Fruit fly (Drosophila melanogaster) whole organism, embryonic: ENCODE measurements around the gene Pgant2.

Experiments
- ATbp ChIP-seq: fragments of 200-800 bp; sonication (Bioruptor generic); optimal IDR thresholded peaks from 2 replicates; lab custom pipeline; 2017; ENCODE audit warnings: missing biosample characterization, mild to moderate bottlenecking, missing genetic modification characterization, missing genetic modification reagents
- B-H2 ChIP-seq: fragments of 200-800 bp; sonication (Bioruptor generic); optimal IDR thresholded peaks from 2 replicates; lab custom pipeline; 2018; ENCODE audit warnings: missing biosample characterization, mild to moderate bottlenecking, missing genetic modification characterization
- C15 ChIP-seq: fragments of 200-800 bp; sonication (Bioruptor generic); IDR thresholded peaks from 3 replicates; pipeline ENCODE4 v1.3.6; 2022; ENCODE audit warnings: missing biosample characterization, missing genetic modification characterization
- CG10366 ChIP-seq: fragments of 200-800 bp; sonication (Bioruptor generic); IDR thresholded peaks from 2 replicates; pipeline ENCODE4 v1.3.6; 2022; ENCODE audit warnings: missing biosample characterization, missing genetic modification characterization
- CG10565 ChIP-seq: fragments of 200-800 bp; sonication (Bioruptor generic); optimal IDR thresholded peaks from 3 replicates; lab custom pipeline; 2016; ENCODE audit warnings: missing biosample characterization, mild to moderate bottlenecking, missing genetic modification characterization
- CG10654 ChIP-seq: fragments of 200-800 bp; sonication (Bioruptor generic); optimal IDR thresholded peaks from 2 replicates; lab custom pipeline; 2016; ENCODE audit warnings: missing biosample characterization, missing genetic modification characterization
- CG11456 ChIP-seq: fragments of 200-800 bp; sonication (Bioruptor generic); IDR thresholded peaks from 3 replicates; pipeline ENCODE4 v1.3.6; 2022; ENCODE audit warnings: missing biosample characterization, missing genetic modification characterization
- CG12071 ChIP-seq: fragments of 200-800 bp; sonication (Bioruptor generic); optimal IDR thresholded peaks from 3 replicates; lab custom pipeline; 2018; ENCODE audit warnings: missing biosample characterization, mild to moderate bottlenecking, missing genetic modification characterization
- CG13624 ChIP-seq: fragments of 200-800 bp; sonication (Bioruptor generic); optimal IDR thresholded peaks from 2 replicates; lab custom pipeline; 2016; ENCODE audit warnings: missing biosample characterization, missing genetic modification characterization
- CG14965 ChIP-seq: fragments of 200-800 bp; sonication (Bioruptor generic); optimal IDR thresholded peaks from 2 replicates; lab custom pipeline; 2016; ENCODE audit warnings: missing biosample characterization, missing genetic modification characterization, borderline replicate concordance
- CG15514 ChIP-seq: fragments of 200-800 bp; sonication (Bioruptor generic); optimal IDR thresholded peaks from 3 replicates; lab custom pipeline; 2017; ENCODE audit warnings: missing biosample characterization, missing genetic modification characterization, mild to moderate bottlenecking, moderate library complexity, missing genetic modification reagents
- CG16779 ChIP-seq: fragments of 200-800 bp; sonication (Bioruptor generic); IDR thresholded peaks from 2 replicates; pipeline ENCODE4 v1.3.6; 2022; ENCODE audit warnings: missing biosample characterization, missing genetic modification characterization
- CG17186 ChIP-seq: fragments of 200-800 bp; sonication (Bioruptor generic); optimal IDR thresholded peaks from 3 replicates; lab custom pipeline; 2017; ENCODE audit warnings: missing biosample characterization, missing genetic modification reagents, missing genetic modification characterization
- CG17802 ChIP-seq: fragments of 200-800 bp; sonication (Bioruptor generic); optimal IDR thresholded peaks from 2 replicates; lab custom pipeline; 2018; ENCODE audit warnings: missing biosample characterization, mild to moderate bottlenecking, missing genetic modification characterization, moderate library complexity
- CG18476 ChIP-seq: fragments of 200-800 bp; sonication (Bioruptor generic); optimal IDR thresholded peaks from 2 replicates; lab custom pipeline; 2016; ENCODE audit warnings: missing biosample characterization, mild to moderate bottlenecking, missing genetic modification characterization
- CG2202 ChIP-seq: fragments of 200-800 bp; sonication (Bioruptor generic); optimal IDR thresholded peaks from 2 replicates; lab custom pipeline; 2018; ENCODE audit warnings: missing biosample characterization, mild to moderate bottlenecking, missing genetic modification characterization
- CG30020 ChIP-seq: fragments of 200-800 bp; optimal IDR thresholded peaks from 2 replicates; lab custom pipeline; 2019; ENCODE audit warnings: missing biosample characterization, mild to moderate bottlenecking, missing genetic modification characterization, moderate library complexity
- CG32532 ChIP-seq: fragments of 200-800 bp; sonication (Bioruptor generic); IDR thresholded peaks from 2 replicates; pipeline ENCODE4 v1.3.6; 2022; ENCODE audit warnings: missing biosample characterization, missing genetic modification characterization
- CG33213 ChIP-seq: fragments of 200-800 bp; sonication (Bioruptor generic); optimal IDR thresholded peaks from 3 replicates; lab custom pipeline; 2016; ENCODE audit warnings: missing biosample characterization, missing genetic modification characterization
- CG5245 ChIP-seq: fragments of 200-800 bp; sonication (Bioruptor generic); optimal IDR thresholded peaks from 3 replicates; lab custom pipeline; 2016; ENCODE audit warnings: missing biosample characterization, missing genetic modification characterization
- CG6254 ChIP-seq: fragments of 200-800 bp; sonication (Bioruptor generic); optimal IDR thresholded peaks from 3 replicates; lab custom pipeline; 2017; ENCODE audit warnings: mild to moderate bottlenecking, missing biosample characterization, missing genetic modification reagents, missing genetic modification characterization
- CG6654 ChIP-seq: fragments of 200-800 bp; sonication (Bioruptor generic); optimal IDR thresholded peaks from 2 replicates; lab custom pipeline; 2017; ENCODE audit warnings: missing biosample characterization, mild to moderate bottlenecking, missing genetic modification characterization
- CG6813 ChIP-seq: fragments of 200-800 bp; sonication (Bioruptor generic); optimal IDR thresholded peaks from 2 replicates; lab custom pipeline; 2017; ENCODE audit warnings: missing biosample characterization, missing genetic modification characterization, mild to moderate bottlenecking, moderate library complexity, missing genetic modification reagents
- CG7556 ChIP-seq: fragments of 200-800 bp; sonication (Bioruptor generic); optimal IDR thresholded peaks from 2 replicates; lab custom pipeline; 2017; ENCODE audit warnings: missing biosample characterization, mild to moderate bottlenecking, missing genetic modification characterization
- CG7786 ChIP-seq: fragments of 200-800 bp; sonication (Bioruptor generic); optimal IDR thresholded peaks from 2 replicates; lab custom pipeline; 2016; ENCODE audit warnings: missing biosample characterization, missing genetic modification characterization
- CHES-1-like ChIP-seq: fragments of 200-800 bp; sonication (Bioruptor generic); optimal IDR thresholded peaks from 2 replicates; lab custom pipeline; 2016; ENCODE audit warnings: missing biosample characterization, missing genetic modification characterization
- CoRest ChIP-seq: fragments of 200-800 bp; sonication (Bioruptor generic); optimal IDR thresholded peaks from 3 replicates; lab custom pipeline; 2018; ENCODE audit warnings: missing biosample characterization, mild to moderate bottlenecking, missing genetic modification characterization, moderate library complexity
- Dad ChIP-seq: fragments of 200-800 bp; sonication (Bioruptor generic); optimal IDR thresholded peaks from 3 replicates; lab custom pipeline; 2016; ENCODE audit warnings: missing biosample characterization, missing genetic modification characterization
- Dbx ChIP-seq: fragments of 200-800 bp; sonication (Bioruptor generic); IDR thresholded peaks from 3 replicates; pipeline ENCODE4 v1.3.6; 2022; ENCODE audit warnings: missing biosample characterization, missing genetic modification characterization
- Dek ChIP-seq: fragments of 200-800 bp; sonication (Bioruptor generic); optimal IDR thresholded peaks from 3 replicates; lab custom pipeline; 2019; ENCODE audit warnings: missing biosample characterization, mild to moderate bottlenecking, missing genetic modification characterization, moderate library complexity
- Fer2 ChIP-seq: fragments of 200-800 bp; sonication (Bioruptor generic); optimal IDR thresholded peaks from 2 replicates; lab custom pipeline; 2018; ENCODE audit warnings: missing biosample characterization, mild to moderate bottlenecking, missing genetic modification characterization, moderate library complexity
- Hey ChIP-seq: fragments of 200-800 bp; sonication (Bioruptor generic); optimal IDR thresholded peaks from 3 replicates; lab custom pipeline; 2018; ENCODE audit warnings: missing biosample characterization, mild to moderate bottlenecking, missing genetic modification characterization
- HmgZ ChIP-seq: fragments of 200-800 bp; sonication (Bioruptor generic); optimal IDR thresholded peaks from 2 replicates; lab custom pipeline; 2018; ENCODE audit warnings: missing biosample characterization, mild to moderate bottlenecking, missing genetic modification characterization
- Max ChIP-seq: fragments of 200-800 bp; sonication (Bioruptor generic); optimal IDR thresholded peaks from 2 replicates; lab custom pipeline; 2016; ENCODE audit warnings: missing biosample characterization, mild to moderate bottlenecking, missing genetic modification characterization
- PHDP ChIP-seq: fragments of 200-800 bp; sonication (Bioruptor generic); optimal IDR thresholded peaks from 3 replicates; lab custom pipeline; 2018; ENCODE audit warnings: missing biosample characterization, mild to moderate bottlenecking, missing genetic modification characterization, moderate library complexity
- Ptx1 ChIP-seq: fragments of 200-800 bp; sonication (Bioruptor generic); IDR thresholded peaks from 2 replicates; pipeline ENCODE4 v1.3.6; 2022; ENCODE audit warnings: missing biosample characterization, missing genetic modification characterization
- Ravus ChIP-seq: fragments of 200-800 bp; sonication (Bioruptor generic); IDR thresholded peaks from 2 replicates; pipeline ENCODE4 v1.3.6; 2022; ENCODE audit warnings: missing biosample characterization, missing genetic modification characterization
- Xbp1 ChIP-seq: fragments of 200-800 bp; sonication (Bioruptor generic); optimal IDR thresholded peaks from 3 replicates; lab custom pipeline; 2016; ENCODE audit warnings: missing biosample characterization, mild to moderate bottlenecking, missing genetic modification characterization
- bab2 ChIP-seq: fragments of 200-800 bp; sonication (Bioruptor generic); optimal IDR thresholded peaks from 2 replicates; lab custom pipeline; 2016; ENCODE audit warnings: missing biosample characterization, missing genetic modification characterization
- bigmax ChIP-seq: fragments of 200-800 bp; sonication (Bioruptor generic); optimal IDR thresholded peaks from 2 replicates; lab custom pipeline; 2018; ENCODE audit warnings: missing biosample characterization, mild to moderate bottlenecking, missing genetic modification characterization
- disco-r ChIP-seq: fragments of 200-800 bp; sonication (Bioruptor generic); optimal IDR thresholded peaks from 2 replicates; lab custom pipeline; 2016; ENCODE audit warnings: missing biosample characterization, missing genetic modification characterization
- fru ChIP-seq: fragments of >200 bp; optimal IDR thresholded peaks from 2 replicates; lab custom pipeline; 2017
- h ChIP-seq: fragments of >200 bp; optimal IDR thresholded peaks from 2 replicates; lab custom pipeline; 2017
- mam ChIP-seq: fragments of 200-800 bp; sonication (Bioruptor generic); optimal IDR thresholded peaks from 3 replicates; lab custom pipeline; 2016; ENCODE audit warnings: missing biosample characterization, missing genetic modification characterization
- peb ChIP-seq: fragments of 200-800 bp; sonication (Bioruptor generic); IDR thresholded peaks from 2 replicates; pipeline ENCODE4 v1.3.6; 2022; ENCODE audit warnings: missing biosample characterization, missing genetic modification characterization
- ranshi ChIP-seq: fragments of 200-800 bp; sonication (Bioruptor generic); IDR thresholded peaks from 2 replicates; pipeline ENCODE4 v1.3.6; 2022; ENCODE audit warnings: missing biosample characterization, missing genetic modification characterization
- salm ChIP-seq: fragments of 200-800 bp; sonication (Bioruptor generic); optimal IDR thresholded peaks from 2 replicates; lab custom pipeline; 2018; ENCODE audit warnings: missing biosample characterization, mild to moderate bottlenecking, missing genetic modification characterization
- sens ChIP-seq: fragments of 200-800 bp; sonication (Bioruptor generic); peaks from one replicate; lab custom pipeline; 2016; ENCODE audit warnings: missing biosample characterization, missing genetic modification characterization
- slp2 ChIP-seq: fragments of 200-800 bp; sonication (Bioruptor generic); optimal IDR thresholded peaks from 2 replicates; lab custom pipeline; 2016; ENCODE audit warnings: missing biosample characterization, missing genetic modification characterization
- tin ChIP-seq: fragments of 200-800 bp; sonication (Bioruptor generic); optimal IDR thresholded peaks from 3 replicates; lab custom pipeline; 2016; ENCODE audit warnings: missing biosample characterization, missing genetic modification characterization
- twi ChIP-seq: fragments of 200-800 bp; optimal IDR thresholded peaks from 2 replicates; lab custom pipeline; 2019; ENCODE audit warnings: missing biosample characterization, mild to moderate bottlenecking, missing genetic modification characterization, moderate library complexity
- wek ChIP-seq: fragments of 200-800 bp; sonication (Bioruptor generic); optimal IDR thresholded peaks from 3 replicates; lab custom pipeline; 2018; ENCODE audit warnings: missing biosample characterization, mild to moderate bottlenecking, missing genetic modification characterization, moderate library complexity

The Pgant2 gene

dm6 chr2L:3475948-3476347 lies 49.4 kb upstream of the Pgant2 start (continued):
- TF ChIP-seq Dbx (GFP tag; lab: Robert Waterston, UW): peak; percentile 55; the same call in 1 of the 3 replicates
- TF ChIP-seq CG6813 (GFP tag; lab: Kevin White, UChicago): peak; percentile 30
- TF ChIP-seq CG7786: peak; percentile 47
- TF ChIP-seq CG5245 (GFP tag; lab: Kevin White, UChicago): no peak
- no peak for TF ChIP-seq CG6654 (GFP tag; lab: Kevin White, UChicago)
- TF ChIP-seq C15 (GFP tag; lab: Robert Waterston, UW): no peak
- TF ChIP-seq sens (GFP tag; lab: Kevin White, UChicago): peak; percentile 88
- TF ChIP-seq slp2 (GFP tag; lab: Kevin White, UChicago): peak; percentile 2
- peak; percentile 84 for TF ChIP-seq CG7556
- TF ChIP-seq salm (tag; lab: Kevin White, UChicago): peak; percentile 24
- TF ChIP-seq ATbp (GFP tag; lab: Kevin White, UChicago): peak; percentile 51
- peak; percentile 64 for TF ChIP-seq PHDP (tag; lab: Kevin White, UChicago)
- TF ChIP-seq Max (GFP tag; lab: Kevin White, UChicago): peak; percentile 29
- no peak for TF ChIP-seq Ravus (GFP tag; lab: Robert Waterston, UW)
- peak; percentile 50 for TF ChIP-seq bab2 (GFP tag; lab: Kevin White, UChicago)
- no peak for TF ChIP-seq CG33213 (GFP tag; lab: Kevin White, UChicago)
- TF ChIP-seq Dad (GFP tag; lab: Kevin White, UChicago): no peak
- TF ChIP-seq HmgZ: peak; percentile 67
- TF ChIP-seq CG6254: no peak
- TF ChIP-seq CG13624 (GFP tag; lab: Kevin White, UChicago): peak; percentile 23
- no peak for TF ChIP-seq Hey (tag; lab: Kevin White, UChicago)
- TF ChIP-seq ranshi (GFP tag; lab: Robert Waterston, UW): no peak
- peak; percentile 80 for TF ChIP-seq CoRest (tag; lab: Kevin White, UChicago)
- TF ChIP-seq disco-r (GFP tag; lab: Kevin White, UChicago): peak; percentile 8
- no peak for TF ChIP-seq twi
- TF ChIP-seq CG17186: no peak
- TF ChIP-seq CG11456 (GFP tag; lab: Robert Waterston, UW): 0 out of 3 replicates have a peak, but pooled peaks have one; percentile 62
- TF ChIP-seq CG16779 (GFP tag; lab: Robert Waterston, UW): no peak
- no peak for TF ChIP-seq CG30020
- no peak for TF ChIP-seq bigmax (GFP tag; lab: Kevin White, UChicago)
- TF ChIP-seq Dek (tag; lab: Kevin White, UChicago): peak; percentile 77
- TF ChIP-seq CG18476 (GFP tag; lab: Kevin White, UChicago): peak; percentile 6
- TF ChIP-seq CG15514 (GFP tag; lab: Kevin White, UChicago): no peak
- TF ChIP-seq fru (lab: Kevin White, UChicago): no peak
- TF ChIP-seq mam (GFP tag; lab: Kevin White, UChicago): peak; percentile 53
- TF ChIP-seq Ptx1 (GFP tag; lab: Robert Waterston, UW): peak; percentile 82
- peak; percentile 27 for TF ChIP-seq Fer2
- no peak for TF ChIP-seq CG14965 (GFP tag; lab: Kevin White, UChicago)
- no peak for TF ChIP-seq CG12071
- no peak for TF ChIP-seq h (lab: Kevin White, UChicago)
- TF ChIP-seq tin (GFP tag; lab: Kevin White, UChicago): peak; percentile 72
- peak; percentile 55 for TF ChIP-seq CHES-1-like (GFP tag; lab: Kevin White, UChicago)
- no peak for TF ChIP-seq CG2202 (tag; lab: Kevin White, UChicago)
- no peak for TF ChIP-seq peb (GFP tag; lab: Robert Waterston, UW)
- no peak for TF ChIP-seq wek (GFP tag; lab: Kevin White, UChicago)
- no peak for TF ChIP-seq CG17802
- TF ChIP-seq CG10366 (GFP tag; lab: Robert Waterston, UW): no peak
- TF ChIP-seq CG10654 (GFP tag; lab: Kevin White, UChicago): peak; percentile 26
- peak; percentile 58; the same call in 1 of the 2 replicates for TF ChIP-seq CG32532 (GFP tag; lab: Robert Waterston, UW)
- TF ChIP-seq CG10565 (GFP tag; lab: Kevin White, UChicago): no peak
- TF ChIP-seq B-H2: no peak
- TF ChIP-seq Xbp1 (GFP tag; lab: Kevin White, UChicago): peak; percentile 57
